Fruit fly (Drosophila melanogaster) whole organism, embryonic: ENCODE results near the gene DPCoAC.
A peak's percentile ranks its signal among the peaks of the same experiment; 100 is the strongest.

Source experiments
- B-H2 ChIP-seq: fragments of 200-800 bp; sonication (Bioruptor generic); optimal IDR thresholded peaks from 2 replicates; lab custom pipeline; 2018; ENCODE audit warnings: missing biosample characterization, mild to moderate bottlenecking, missing genetic modification characterization
- CG10543 ChIP-seq: fragments of 200-800 bp; sonication (Bioruptor generic); optimal IDR thresholded peaks from 3 replicates; lab custom pipeline; 2017; ENCODE audit warnings: missing biosample characterization, mild to moderate bottlenecking, missing genetic modification characterization, moderate library complexity
- CG10979 ChIP-seq: fragments of 200-800 bp; sonication (Bioruptor generic); optimal IDR thresholded peaks from 2 replicates; lab custom pipeline; 2018; ENCODE audit warnings: missing biosample characterization, mild to moderate bottlenecking, missing genetic modification characterization, moderate library complexity
- CG11504 ChIP-seq: fragments of 200-800 bp; sonication (Bioruptor generic); optimal IDR thresholded peaks from 3 replicates; lab custom pipeline; 2019; ENCODE audit warnings: missing biosample characterization, mild to moderate bottlenecking, missing genetic modification characterization, moderate library complexity
- CG11696 ChIP-seq: fragments of 200-800 bp; sonication (Bioruptor generic); IDR thresholded peaks from 2 replicates; pipeline ENCODE4 v1.3.6; 2022; ENCODE audit warnings: missing biosample characterization, missing genetic modification characterization
- CG12071 ChIP-seq: fragments of 200-800 bp; sonication (Bioruptor generic); optimal IDR thresholded peaks from 3 replicates; lab custom pipeline; 2018; ENCODE audit warnings: missing biosample characterization, mild to moderate bottlenecking, missing genetic modification characterization
- CG12299 ChIP-seq: fragments of 200-800 bp; sonication (Bioruptor generic); optimal IDR thresholded peaks from 2 replicates; lab custom pipeline; 2018; ENCODE audit warnings: missing biosample characterization, mild to moderate bottlenecking, missing genetic modification characterization
- CG12769 ChIP-seq: fragments of 200-800 bp; sonication (Bioruptor generic); optimal IDR thresholded peaks from 2 replicates; lab custom pipeline; 2019; ENCODE audit warnings: missing biosample characterization, mild to moderate bottlenecking, missing genetic modification characterization, moderate library complexity
- CG13424 ChIP-seq: fragments of 200-800 bp; sonication (Bioruptor generic); optimal IDR thresholded peaks from 2 replicates; lab custom pipeline; 2019; ENCODE audit warnings: missing biosample characterization, mild to moderate bottlenecking, missing genetic modification characterization, moderate library complexity
- CG15696 ChIP-seq: fragments of 200-800 bp; sonication (Bioruptor generic); optimal IDR thresholded peaks from 2 replicates; lab custom pipeline; 2019; ENCODE audit warnings: missing biosample characterization, mild to moderate bottlenecking, missing genetic modification characterization, moderate library complexity
- CG1603 ChIP-seq: fragments of 200-800 bp; sonication (Bioruptor generic); optimal IDR thresholded peaks from 2 replicates; lab custom pipeline; 2019; ENCODE audit warnings: missing biosample characterization, mild to moderate bottlenecking, missing genetic modification characterization, moderate library complexity
- CG17912 ChIP-seq: fragments of 200-800 bp; sonication (Bioruptor generic); optimal IDR thresholded peaks from 2 replicates; lab custom pipeline; 2018; ENCODE audit warnings: missing biosample characterization, mild to moderate bottlenecking, missing genetic modification characterization
- CG2120 ChIP-seq: fragments of 200-800 bp; sonication (Bioruptor generic); optimal IDR thresholded peaks from 3 replicates; lab custom pipeline; 2016; ENCODE audit warnings: missing biosample characterization, missing genetic modification characterization
- CG32767 ChIP-seq: fragments of 200-800 bp; sonication (Bioruptor generic); IDR thresholded peaks from 2 replicates; pipeline ENCODE4 v1.3.6; 2022; ENCODE audit warnings: missing biosample characterization, missing genetic modification characterization
- CG6791 ChIP-seq: fragments of 200-800 bp; sonication (Bioruptor generic); IDR thresholded peaks from 3 replicates; pipeline ENCODE4 v1.3.6; 2022; ENCODE audit warnings: missing biosample characterization, missing genetic modification characterization; ENCODE audit not compliant: partially characterized antibody
- CG8290 ChIP-seq, 3 experiments: fragments of 200-800 bp; sonication (Bioruptor generic); optimal IDR thresholded peaks; 2 replicates each; lab custom pipeline; 2016 to 2019; ENCODE audit warnings: missing biosample characterization in 3 of 3, missing genetic modification characterization in 3 of 3, mild to moderate bottlenecking in 2 of 3, moderate library complexity in 1 of 3
- CG9727 ChIP-seq: fragments of 200-800 bp; sonication (Bioruptor generic); optimal IDR thresholded peaks from 3 replicates; lab custom pipeline; 2017; ENCODE audit warnings: missing biosample characterization, mild to moderate bottlenecking, missing genetic modification characterization
- CoRest ChIP-seq: fragments of 200-800 bp; sonication (Bioruptor generic); optimal IDR thresholded peaks from 3 replicates; lab custom pipeline; 2018; ENCODE audit warnings: missing biosample characterization, mild to moderate bottlenecking, missing genetic modification characterization, moderate library complexity
- D19A ChIP-seq: fragments of 200-800 bp; optimal IDR thresholded peaks from 3 replicates; lab custom pipeline; 2019; ENCODE audit warnings: missing biosample characterization, mild to moderate bottlenecking, missing genetic modification characterization, moderate library complexity
- Dbx ChIP-seq: fragments of 200-800 bp; sonication (Bioruptor generic); IDR thresholded peaks from 3 replicates; pipeline ENCODE4 v1.3.6; 2022; ENCODE audit warnings: missing biosample characterization, missing genetic modification characterization
- Dp ChIP-seq: fragments of 200-800 bp; sonication (Bioruptor generic); optimal IDR thresholded peaks from 2 replicates; lab custom pipeline; 2018; ENCODE audit warnings: missing biosample characterization, mild to moderate bottlenecking, missing genetic modification characterization, moderate library complexity
- Drgx ChIP-seq: fragments of 200-800 bp; sonication (Bioruptor generic); IDR thresholded peaks from 2 replicates; pipeline ENCODE4 v1.3.6; 2022; ENCODE audit warnings: missing biosample characterization, missing genetic modification characterization
- Ets65A ChIP-seq: fragments of 200-800 bp; sonication (Bioruptor generic); peaks from one replicate; lab custom pipeline; 2016; ENCODE audit warnings: missing biosample characterization, missing genetic modification characterization
- Hr3 ChIP-seq: fragments of 200-800 bp; sonication (Bioruptor generic); optimal IDR thresholded peaks from 3 replicates; lab custom pipeline; 2016; ENCODE audit warnings: missing biosample characterization, missing genetic modification characterization
- Lhr ChIP-seq: fragments of 200-800 bp; sonication (Bioruptor generic); optimal IDR thresholded peaks from 3 replicates; lab custom pipeline; 2017; ENCODE audit warnings: mild to moderate bottlenecking, missing biosample characterization, missing genetic modification reagents, missing genetic modification characterization
- Med ChIP-seq: fragments of 200-800 bp; sonication (Bioruptor generic); peaks from one replicate; lab custom pipeline; 2016; ENCODE audit warnings: missing biosample characterization, missing genetic modification characterization, mild to moderate bottlenecking, inconsistent platforms, moderate library complexity
- Meics ChIP-seq: fragments of 200-800 bp; sonication (Bioruptor generic); optimal IDR thresholded peaks from 2 replicates; lab custom pipeline; 2017; ENCODE audit warnings: missing biosample characterization, mild to moderate bottlenecking, missing genetic modification characterization
- Nf-YA ChIP-seq: fragments of 200-800 bp; sonication (Bioruptor generic); IDR thresholded peaks from 2 replicates; pipeline ENCODE4 v1.3.6; 2022; ENCODE audit warnings: missing biosample characterization, missing genetic modification characterization
- Rfx ChIP-seq: fragments of 200-800 bp; sonication (Bioruptor generic); IDR thresholded peaks from 2 replicates; pipeline ENCODE4 v1.3.6; 2022; ENCODE audit warnings: missing biosample characterization, missing genetic modification characterization
- ara ChIP-seq: fragments of 200-800 bp; sonication (Bioruptor generic); IDR thresholded peaks from 2 replicates; pipeline ENCODE4 v1.3.6; 2022; ENCODE audit warnings: missing biosample characterization, missing genetic modification characterization
- cg ChIP-seq: fragments of 200-800 bp; sonication (Bioruptor generic); optimal IDR thresholded peaks from 3 replicates; lab custom pipeline; 2019; ENCODE audit warnings: missing biosample characterization, mild to moderate bottlenecking, missing genetic modification characterization, moderate library complexity
- chn ChIP-seq: fragments of 200-800 bp; sonication (Bioruptor generic); optimal IDR thresholded peaks from 2 replicates; lab custom pipeline; 2016; ENCODE audit warnings: missing biosample characterization, missing genetic modification characterization
- ci ChIP-seq: fragments of 200-800 bp; sonication (Bioruptor generic); IDR thresholded peaks from 3 replicates; pipeline ENCODE4 v1.3.6; 2022; ENCODE audit warnings: missing biosample characterization, missing genetic modification characterization
- dysf ChIP-seq: fragments of 200-800 bp; sonication (Bioruptor generic); IDR thresholded peaks from 3 replicates; pipeline ENCODE4 v1.3.6; 2022; ENCODE audit warnings: missing biosample characterization, missing genetic modification characterization
- en ChIP-seq: fragments of 200-800 bp; sonication (Bioruptor generic); optimal IDR thresholded peaks from 2 replicates; lab custom pipeline; 2016; ENCODE audit warnings: missing biosample characterization, missing genetic modification characterization
- esg ChIP-seq: fragments of 200-800 bp; sonication (Bioruptor generic); conservative IDR thresholded peaks from 2 replicates; pipeline ENCODE4 v1.3.6; 2022; ENCODE audit warnings: missing biosample characterization, missing genetic modification characterization
- eve ChIP-seq, 2 experiments: fragments of >200 bp; optimal IDR thresholded peaks; 2 replicates each; lab custom pipeline; 2017; ENCODE audit warnings: missing biosample characterization in 2 of 2, missing genetic modification characterization in 2 of 2
- fru ChIP-seq: fragments of >200 bp; optimal IDR thresholded peaks from 2 replicates; lab custom pipeline; 2017
- grau ChIP-seq: fragments of 200-800 bp; optimal IDR thresholded peaks from 3 replicates; lab custom pipeline; 2019; ENCODE audit warnings: missing biosample characterization, mild to moderate bottlenecking, missing genetic modification characterization, moderate library complexity
- gro ChIP-seq: fragments of 200-800 bp; sonication (Bioruptor generic); optimal IDR thresholded peaks from 2 replicates; lab custom pipeline; 2016; ENCODE audit warnings: missing biosample characterization, missing genetic modification characterization
- gsb ChIP-seq: fragments of 200-800 bp; sonication (Bioruptor generic); IDR thresholded peaks from 2 replicates; pipeline ENCODE4 v1.3.6; 2022; ENCODE audit warnings: missing biosample characterization, missing genetic modification characterization
- her ChIP-seq: fragments of 200-800 bp; sonication (Bioruptor generic); optimal IDR thresholded peaks from 2 replicates; lab custom pipeline; 2016; ENCODE audit warnings: missing biosample characterization, missing genetic modification characterization
- lola ChIP-seq, 3 experiments: fragments of >200 bp in 2 of 3; fragments of 200-800 bp in 1 of 3; sonication (Bioruptor generic) in 1 of 3; optimal IDR thresholded peaks; 2 replicates each; lab custom pipeline; 2017 to 2019; ENCODE audit warnings: missing biosample characterization in 3 of 3, missing genetic modification characterization in 3 of 3, mild to moderate bottlenecking in 1 of 3, moderate library complexity in 1 of 3
- mirr ChIP-seq: fragments of 200-800 bp; sonication (Bioruptor generic); optimal IDR thresholded peaks from 3 replicates; lab custom pipeline; 2018; ENCODE audit warnings: missing biosample characterization, mild to moderate bottlenecking, missing genetic modification characterization
- pzg ChIP-seq: fragments of 200-800 bp; sonication (Bioruptor generic); optimal IDR thresholded peaks from 3 replicates; lab custom pipeline; 2018; ENCODE audit warnings: missing biosample characterization, mild to moderate bottlenecking, missing genetic modification characterization, moderate library complexity
- row ChIP-seq: fragments of 200-800 bp; sonication (Bioruptor generic); IDR thresholded peaks from 3 replicates; pipeline ENCODE4 v1.3.6; 2022; ENCODE audit warnings: missing biosample characterization, missing genetic modification characterization
- slbo ChIP-seq: fragments of 200-800 bp; sonication (Bioruptor generic); IDR thresholded peaks from 2 replicates; pipeline ENCODE4 v1.3.6; 2022; ENCODE audit warnings: missing biosample characterization, missing genetic modification characterization
- vvl ChIP-seq: fragments of 200-800 bp; sonication (Bioruptor generic); IDR thresholded peaks from 2 replicates; pipeline ENCODE4 v1.3.6; 2022; ENCODE audit warnings: missing biosample characterization, missing genetic modification characterization
- wek ChIP-seq: fragments of 200-800 bp; sonication (Bioruptor generic); optimal IDR thresholded peaks from 3 replicates; lab custom pipeline; 2018; ENCODE audit warnings: missing biosample characterization, mild to moderate bottlenecking, missing genetic modification characterization, moderate library complexity

DPCoAC gene

DNA sequence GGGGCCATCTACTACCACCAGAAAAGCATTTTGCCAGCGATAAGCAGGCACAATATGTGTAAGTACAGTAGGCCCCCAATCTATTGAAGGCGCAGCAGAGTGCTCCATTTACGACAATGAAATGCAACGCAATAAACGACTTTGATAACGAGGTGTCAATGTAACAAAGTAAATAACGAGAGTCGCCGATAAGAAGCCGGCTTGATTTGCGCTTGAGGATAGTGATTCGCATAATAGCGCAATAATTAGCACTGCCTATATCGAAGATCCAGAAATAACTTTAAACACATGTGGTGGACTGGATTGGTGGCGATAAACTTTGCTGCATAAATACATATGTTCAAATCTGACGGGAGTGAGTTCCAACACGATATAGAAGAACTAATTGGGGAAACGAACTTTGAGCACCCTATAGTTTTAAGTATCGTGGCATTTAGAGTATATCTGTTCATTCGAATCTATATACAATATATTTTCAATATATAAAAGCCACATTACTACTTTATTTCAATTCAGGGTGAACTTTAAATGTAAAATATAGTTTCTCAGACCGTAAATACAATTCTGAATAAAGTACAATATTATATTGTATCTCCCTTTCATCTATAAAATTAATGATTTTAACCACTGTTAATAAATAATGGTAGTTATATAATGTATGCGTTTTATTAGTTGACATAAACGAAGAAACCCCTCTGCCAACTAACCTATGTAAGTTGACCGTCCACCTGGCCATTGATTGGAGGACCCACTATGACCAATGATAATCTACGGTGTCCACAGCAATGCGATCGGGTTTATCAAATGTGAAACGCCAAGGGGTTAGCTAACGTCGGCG lies 8.2 kb downstream of the DPCoAC start (continued):
- TF ChIP-seq CG6791 (no peak), grau (peak; percentile 88), CG17912 (GFP tag; lab: Kevin White, UChicago) (peak; percentile 43), CG10543 (peak; percentile 35), her (GFP tag; lab: Kevin White, UChicago) (peak; percentile 19), Rfx (peak; percentile 47; the same call in 1 of the 2 replicates), Ets65A (GFP tag; lab: Kevin White, UChicago) (peak; percentile 19), slbo (peak; percentile 45), eve (GFP tag; optimal IDR thresholded peaks at IDR 0.05; lab: Kevin White, UChicago) (peak in 1 of 2 experiments; percentile 48), B-H2 (GFP tag; lab: Kevin White, UChicago) (peak; percentile 34), vvl (GFP tag; lab: Robert Waterston, UW) (peak; percentile 34), CG12071 (peak; percentile 48), CG11504 (tag; lab: Kevin White, UChicago) (peak; percentile 9), CG8290 (GFP tag; optimal IDR thresholded peaks at IDR 0.05; lab: Kevin White, UChicago) (no peak), CG8290 (tag; optimal IDR thresholded peaks at IDR 0.05; lab: Kevin White, UChicago) (peak in 1 of 2 experiments; percentile 56), Dbx (GFP tag; lab: Robert Waterston, UW) (peak; percentile 14; the same call in 1 of the 3 replicates), CG2120 (peak; percentile 40), CG11696 (GFP tag; lab: Robert Waterston, UW) (no peak), row (GFP tag; lab: Robert Waterston, UW) (peak; percentile 66), CG12769 (tag; lab: Kevin White, UChicago) (peak; percentile 43), CG32767 (GFP tag; lab: Robert Waterston, UW) (no peak), CG9727 (no peak), CG1603 (tag; lab: Kevin White, UChicago) (peak; percentile 12), Hr3 (GFP tag; lab: Kevin White, UChicago) (no peak), gsb (GFP tag; lab: Robert Waterston, UW) (no peak), Nf-YA (GFP tag; lab: Robert Waterston, UW) (0 out of 2 replicates have a peak, but pooled peaks have one; percentile 8), dysf (GFP tag; lab: Robert Waterston, UW) (0 out of 3 replicates have a peak, but pooled peaks have one; percentile 16), D19A (tag; lab: Kevin White, UChicago) (peak; percentile 8), Med (peak; percentile 79), wek (GFP tag; lab: Kevin White, UChicago) (no peak), lola (GFP tag; optimal IDR thresholded peaks at IDR 0.05; lab: Kevin White, UChicago) (peak in 1 of 3 experiments; percentile 32), Drgx (peak; percentile 32; the same call in 1 of the 2 replicates)

DNA sequence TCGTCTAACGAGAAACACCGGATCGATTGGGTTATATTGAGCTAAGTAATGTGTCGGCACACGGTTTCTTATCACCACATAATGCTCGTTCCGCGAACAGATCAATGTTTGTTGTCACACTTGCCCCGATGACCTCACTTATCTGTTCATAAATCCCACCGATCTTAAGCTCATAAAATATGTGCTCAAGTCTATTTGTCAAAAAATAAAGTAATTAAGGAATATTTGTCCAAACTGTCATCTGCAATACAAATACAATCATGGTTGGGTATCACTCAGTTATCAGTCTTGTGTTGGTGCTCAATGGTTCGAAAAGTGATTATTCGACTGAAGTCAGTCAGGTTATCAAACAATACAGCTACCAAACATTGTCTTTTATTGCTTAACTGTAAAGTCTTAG lies 9.2 kb downstream of the DPCoAC start:
- no peak for TF ChIP-seq CG12299
- TF ChIP-seq en (GFP tag; lab: Kevin White, UChicago) = no peak
- TF ChIP-seq CoRest (tag; lab: Kevin White, UChicago) = no peak
- TF ChIP-seq cg (GFP tag; lab: Kevin White, UChicago) = peak; percentile 20
- no peak for TF ChIP-seq esg
- no peak for TF ChIP-seq CG13424
- TF ChIP-seq ci (GFP tag; lab: Robert Waterston, UW) = no peak
- no peak for TF ChIP-seq CG11696 (GFP tag; lab: Robert Waterston, UW)
- no peak for TF ChIP-seq Hr3 (GFP tag; lab: Kevin White, UChicago)
- no peak for TF ChIP-seq fru (lab: Kevin White, UChicago)
- no peak for TF ChIP-seq pzg (GFP tag; lab: Kevin White, UChicago)
- TF ChIP-seq gro (GFP tag; lab: Kevin White, UChicago) = peak; percentile 34
- no peak for TF ChIP-seq Meics (GFP tag; lab: Kevin White, UChicago)
- TF ChIP-seq mirr (GFP tag; lab: Kevin White, UChicago) = peak; percentile 71
- no peak for TF ChIP-seq ara (GFP tag; lab: Robert Waterston, UW)
- TF ChIP-seq Dp (GFP tag; lab: Kevin White, UChicago) = no peak
- TF ChIP-seq eve (GFP tag; optimal IDR thresholded peaks at IDR 0.05; lab: Kevin White, UChicago) = peak in 1 of 2 experiments; percentile 2
- no peak for TF ChIP-seq chn (GFP tag; lab: Kevin White, UChicago)
- TF ChIP-seq Lhr (GFP tag; lab: Kevin White, UChicago) = peak; percentile 16
- peak; percentile 76 for TF ChIP-seq CG15696 (tag; lab: Kevin White, UChicago)
- TF ChIP-seq CG10979 = peak; percentile 12
